Fruit fly (Drosophila melanogaster): Measurements from ENCODE around the gene Aps.
A peak's percentile ranks its signal among the peaks of the same experiment; 100 is the strongest.

Aps gene

dm6 chr3L:10931430-10931829 is 32.5 kb upstream of the Aps start (continued):
- TF ChIP-seq acj6 (GFP tag; optimal IDR thresholded peaks at IDR 0.05) = peak; percentile 71
- no peak for TF ChIP-seq Eip93F (GFP tag; optimal IDR thresholded peaks at IDR 0.05)
- TF ChIP-seq CG6808 (GFP tag; optimal IDR thresholded peaks at IDR 0.05) = peak; percentile 61
- peak; percentile 23 for TF ChIP-seq CG34406 (GFP tag; optimal IDR thresholded peaks at IDR 0.05)
- TF ChIP-seq Sox15 (GFP tag; optimal IDR thresholded peaks at IDR 0.05) = no peak
- peak; percentile 63 for TF ChIP-seq pdm3 (GFP tag; optimal IDR thresholded peaks at IDR 0.05)
- peak; percentile 83 for TF ChIP-seq CG3032 (tag; optimal IDR thresholded peaks at IDR 0.05)
- peak; percentile 44 to 69 for TF ChIP-seq salr (GFP tag; optimal IDR thresholded peaks at IDR 0.05)
- TF ChIP-seq Smox (GFP tag; optimal IDR thresholded peaks at IDR 0.05) = no peak
- peak; percentile 79 for TF ChIP-seq CG4318 (GFP tag; optimal IDR thresholded peaks at IDR 0.05)
- peak; percentile 50 for TF ChIP-seq CG9139 (GFP tag; optimal IDR thresholded peaks at IDR 0.05)
- peak; percentile 54 for TF ChIP-seq Eip75B (GFP tag; optimal IDR thresholded peaks at IDR 0.05)
- peak; percentile 80 for TF ChIP-seq Ets96B (tag; optimal IDR thresholded peaks at IDR 0.05)
- peak; percentile 76 for TF ChIP-seq net (GFP tag; optimal IDR thresholded peaks at IDR 0.05)
- no peak for TF ChIP-seq vri (GFP tag; optimal IDR thresholded peaks at IDR 0.05)
- TF ChIP-seq CG6854 (GFP tag; optimal IDR thresholded peaks at IDR 0.05) = no peak
- TF ChIP-seq Lpt (GFP tag; optimal IDR thresholded peaks at IDR 0.05) = peak; percentile 69
- TF ChIP-seq fd59A (GFP tag; optimal IDR thresholded peaks at IDR 0.05) = peak; percentile 74

dm6 chr3L:10928801-10929200 is 29.9 kb upstream of the Aps start:
- TF ChIP-seq CG15336 (GFP tag; IDR thresholded peaks at IDR 0.05) (peak; percentile 56), CG34406 (GFP tag; optimal IDR thresholded peaks at IDR 0.05) (no peak), CG6854 (GFP tag; optimal IDR thresholded peaks at IDR 0.05) (peak; percentile 75), CG9139 (GFP tag; optimal IDR thresholded peaks at IDR 0.05) (peak; percentile 5), Hr38 (GFP tag; optimal IDR thresholded peaks at IDR 0.05) (no peak), Ets21C (GFP tag; optimal IDR thresholded peaks at IDR 0.05) (no peak), Met (GFP tag; optimal IDR thresholded peaks at IDR 0.05) (peak; percentile 30), CG3919 (GFP tag; optimal IDR thresholded peaks at IDR 0.05) (peak; percentile 81), CG6276 (GFP tag; optimal IDR thresholded peaks at IDR 0.05) (no peak), CG6163 (GFP tag; IDR thresholded peaks at IDR 0.05) (peak; percentile 87), Hr4 (GFP tag; optimal IDR thresholded peaks at IDR 0.05) (peak; percentile 53), cyc (GFP tag; optimal IDR thresholded peaks at IDR 0.05) (peak; percentile 89), CG6808 (GFP tag; optimal IDR thresholded peaks at IDR 0.05) (no peak), CG31627 (GFP tag; optimal IDR thresholded peaks at IDR 0.05) (peak; percentile 8), CG11902 (GFP tag; optimal IDR thresholded peaks at IDR 0.05) (peak; percentile 80), acj6 (GFP tag; optimal IDR thresholded peaks at IDR 0.05) (peak; percentile 36), dsx (GFP tag; optimal IDR thresholded peaks at IDR 0.05; ENCODE audit: poor library complexity, severe bottlenecking) (peak; percentile 4), vri (GFP tag; optimal IDR thresholded peaks at IDR 0.05) (no peak), CG1621 (tag; optimal IDR thresholded peaks at IDR 0.05) (no peak), CG4318 (GFP tag; optimal IDR thresholded peaks at IDR 0.05) (peak; percentile 46), OdsH (GFP tag; optimal IDR thresholded peaks at IDR 0.05) (peak; percentile 36), spab (GFP tag; optimal IDR thresholded peaks at IDR 0.05) (peak; percentile 97), net (GFP tag; optimal IDR thresholded peaks at IDR 0.05) (peak; percentile 25), Hr39 (GFP tag; optimal IDR thresholded peaks at IDR 0.05) (no peak), Smox (GFP tag; optimal IDR thresholded peaks at IDR 0.05) (peak; percentile 35), Eip78C (GFP tag) (peak; percentile 88), CG11762 (GFP tag; optimal IDR thresholded peaks at IDR 0.05; ENCODE audit: insufficient read depth) (peak; percentile 90), CG3032 (tag; optimal IDR thresholded peaks at IDR 0.05) (peak; percentile 90), Ets96B (tag; optimal IDR thresholded peaks at IDR 0.05) (peak; percentile 89), fkh (GFP tag; optimal IDR thresholded peaks at IDR 0.05) (no peak), fd59A (GFP tag; optimal IDR thresholded peaks at IDR 0.05) (peak; percentile 55), CG11294 (GFP tag; IDR thresholded peaks at IDR 0.05) (0 out of 2 replicates have a peak, but pooled peaks have one; percentile 12), topi (GFP tag; optimal IDR thresholded peaks at IDR 0.05) (peak; percentile 90), salr (GFP tag; optimal IDR thresholded peaks at IDR 0.05) (peak in 1 of 2 experiments; percentile 60), Gug (GFP tag; IDR thresholded peaks at IDR 0.05) (peak; percentile 78), lz (GFP tag; optimal IDR thresholded peaks at IDR 0.05) (peak; percentile 33), ss (GFP tag; optimal IDR thresholded peaks at IDR 0.05) (peak; percentile 23 to 35), Eip75B (GFP tag; optimal IDR thresholded peaks at IDR 0.05) (peak; percentile 86), CG7368 (GFP tag; optimal IDR thresholded peaks at IDR 0.05) (peak; percentile 87), CG10631 (GFP tag; optimal IDR thresholded peaks at IDR 0.05) (peak; percentile 55), Blimp-1 (GFP tag; optimal IDR thresholded peaks at IDR 0.05) (no peak), achi (GFP tag; optimal IDR thresholded peaks at IDR 0.05) (peak; percentile 43), Sox14 (GFP tag; optimal IDR thresholded peaks at IDR 0.05) (no peak), CG8319 (GFP tag; optimal IDR thresholded peaks at IDR 0.05) (peak; percentile 87)

Data from whole organism, prepupa.